Fruit fly (Drosophila melanogaster) S2 (cell line): ENCODE data around the gene pip.

ENCODE experiments used
- CG8478 ChIP-seq: fragments of >200 bp; optimal IDR thresholded peaks from 2 replicates; lab custom pipeline; 2018
- CTCF ChIP-seq, 2 experiments: fragments of >200 bp; optimal IDR thresholded peaks; 2 replicates each; lab custom pipeline; 2018

- TF ChIP-seq CTCF (optimal IDR thresholded peaks at IDR 0.05; lab: Kevin White, UChicago) (no peak), CG8478 (lab: Kevin White, UChicago) (no peak)
These were observed 731 bp downstream of the pip start for dm6 chr3L:19336678-19337077.
